Fruit fly (Drosophila melanogaster) whole organism, embryonic: ENCODE measurements around the gene shd.

Experiments used
- ATbp ChIP-seq: fragments of 200-800 bp; sonication (Bioruptor generic); optimal IDR thresholded peaks from 2 replicates; lab custom pipeline; 2017; ENCODE audit warnings: missing biosample characterization, mild to moderate bottlenecking, missing genetic modification characterization, missing genetic modification reagents
- Abd-B ChIP-seq: fragments of 200-800 bp; sonication (Bioruptor generic); optimal IDR thresholded peaks from 2 replicates; lab custom pipeline; 2018; ENCODE audit warnings: missing biosample characterization, mild to moderate bottlenecking, missing genetic modification characterization, moderate library complexity
- Awh ChIP-seq: fragments of 200-800 bp; sonication (Bioruptor generic); IDR thresholded peaks from 2 replicates; pipeline ENCODE4, ENCODE4 v1.3.6; 2022; ENCODE audit warnings: missing biosample characterization, missing genetic modification characterization
- B-H2 ChIP-seq: fragments of 200-800 bp; sonication (Bioruptor generic); optimal IDR thresholded peaks from 2 replicates; lab custom pipeline; 2018; ENCODE audit warnings: missing biosample characterization, mild to moderate bottlenecking, missing genetic modification characterization
- C15 ChIP-seq: fragments of 200-800 bp; sonication (Bioruptor generic); IDR thresholded peaks from 3 replicates; pipeline ENCODE4 v1.3.6; 2022; ENCODE audit warnings: missing biosample characterization, missing genetic modification characterization
- CG10543 ChIP-seq: fragments of 200-800 bp; sonication (Bioruptor generic); optimal IDR thresholded peaks from 3 replicates; lab custom pipeline; 2017; ENCODE audit warnings: missing biosample characterization, mild to moderate bottlenecking, missing genetic modification characterization, moderate library complexity
- CG10979 ChIP-seq: fragments of 200-800 bp; sonication (Bioruptor generic); optimal IDR thresholded peaks from 2 replicates; lab custom pipeline; 2018; ENCODE audit warnings: missing biosample characterization, mild to moderate bottlenecking, missing genetic modification characterization, moderate library complexity
- CG11560 ChIP-seq: fragments of 200-800 bp; sonication (Bioruptor generic); IDR thresholded peaks from 3 replicates; pipeline ENCODE4 v1.3.6; 2022; ENCODE audit warnings: missing biosample characterization, missing genetic modification characterization
- CG11723 ChIP-seq: fragments of 200-800 bp; sonication (Bioruptor generic); optimal IDR thresholded peaks from 2 replicates; lab custom pipeline; 2017; ENCODE audit warnings: missing biosample characterization, mild to moderate bottlenecking, missing genetic modification characterization
- CG12769 ChIP-seq: fragments of 200-800 bp; sonication (Bioruptor generic); optimal IDR thresholded peaks from 2 replicates; lab custom pipeline; 2019; ENCODE audit warnings: missing biosample characterization, mild to moderate bottlenecking, missing genetic modification characterization, moderate library complexity
- CG16779 ChIP-seq: fragments of 200-800 bp; sonication (Bioruptor generic); IDR thresholded peaks from 2 replicates; pipeline ENCODE4 v1.3.6; 2022; ENCODE audit warnings: missing biosample characterization, missing genetic modification characterization
- CG17802 ChIP-seq: fragments of 200-800 bp; sonication (Bioruptor generic); optimal IDR thresholded peaks from 2 replicates; lab custom pipeline; 2018; ENCODE audit warnings: missing biosample characterization, mild to moderate bottlenecking, missing genetic modification characterization, moderate library complexity
- CG2678 ChIP-seq: fragments of 200-800 bp; sonication (Bioruptor generic); optimal IDR thresholded peaks from 3 replicates; lab custom pipeline; 2019; ENCODE audit warnings: missing biosample characterization, mild to moderate bottlenecking, missing genetic modification characterization, moderate library complexity
- CG31441 ChIP-seq: fragments of 200-800 bp; sonication (Bioruptor generic); IDR thresholded peaks from 2 replicates; pipeline ENCODE4 v1.3.6; 2022; ENCODE audit warnings: missing biosample characterization, missing genetic modification characterization
- CG3838 ChIP-seq: fragments of 200-800 bp; sonication (Bioruptor generic); optimal IDR thresholded peaks from 3 replicates; lab custom pipeline; 2016; ENCODE audit warnings: missing biosample characterization, missing genetic modification characterization
- CG4282 ChIP-seq: fragments of 200-800 bp; sonication (Bioruptor generic); optimal IDR thresholded peaks from 2 replicates; lab custom pipeline; 2016; ENCODE audit warnings: missing biosample characterization, missing genetic modification characterization
- CG4707 ChIP-seq: fragments of 200-800 bp; sonication (Bioruptor generic); optimal IDR thresholded peaks from 2 replicates; lab custom pipeline; 2018; ENCODE audit warnings: missing biosample characterization, mild to moderate bottlenecking, missing genetic modification characterization, moderate library complexity
- CG6175 ChIP-seq: fragments of 200-800 bp; sonication (Bioruptor generic); IDR thresholded peaks from 3 replicates; pipeline ENCODE4 v1.3.6; 2022; ENCODE audit warnings: missing biosample characterization, missing genetic modification characterization
- CHES-1-like ChIP-seq: fragments of 200-800 bp; sonication (Bioruptor generic); optimal IDR thresholded peaks from 2 replicates; lab custom pipeline; 2016; ENCODE audit warnings: missing biosample characterization, missing genetic modification characterization
- D19A ChIP-seq: fragments of 200-800 bp; optimal IDR thresholded peaks from 3 replicates; lab custom pipeline; 2019; ENCODE audit warnings: missing biosample characterization, mild to moderate bottlenecking, missing genetic modification characterization, moderate library complexity
- Deaf1 ChIP-seq: fragments of 200-800 bp; optimal IDR thresholded peaks from 3 replicates; lab custom pipeline; 2019; ENCODE audit warnings: missing biosample characterization, mild to moderate bottlenecking, missing genetic modification characterization, moderate library complexity
- Drgx ChIP-seq: fragments of 200-800 bp; sonication (Bioruptor generic); IDR thresholded peaks from 2 replicates; pipeline ENCODE4 v1.3.6; 2022; ENCODE audit warnings: missing biosample characterization, missing genetic modification characterization
- Eip74EF ChIP-seq, 2 experiments: fragments of 200-800 bp in 1 of 2; fragments of >200 bp in 1 of 2; sonication (Bioruptor generic) in 1 of 2; optimal IDR thresholded peaks; 2 replicates each; lab custom pipeline; 2017 to 2019; ENCODE audit warnings: missing biosample characterization in 2 of 2, missing genetic modification characterization in 2 of 2, mild to moderate bottlenecking in 1 of 2, moderate library complexity in 1 of 2
- Med ChIP-seq: fragments of 200-800 bp; sonication (Bioruptor generic); peaks from one replicate; lab custom pipeline; 2016; ENCODE audit warnings: missing biosample characterization, missing genetic modification characterization, mild to moderate bottlenecking, inconsistent platforms, moderate library complexity
- bigmax ChIP-seq: fragments of 200-800 bp; sonication (Bioruptor generic); optimal IDR thresholded peaks from 2 replicates; lab custom pipeline; 2018; ENCODE audit warnings: missing biosample characterization, mild to moderate bottlenecking, missing genetic modification characterization
- chinmo ChIP-seq: fragments of 200-800 bp; sonication (Bioruptor generic); IDR thresholded peaks from 4 replicates; pipeline ENCODE4 v1.3.6; 2022; ENCODE audit warnings: missing biosample characterization, missing genetic modification characterization; ENCODE audit not compliant: partially characterized antibody
- crol ChIP-seq: fragments of 200-800 bp; sonication (Bioruptor generic); IDR thresholded peaks from 2 replicates; pipeline ENCODE4 v1.3.6; 2022; ENCODE audit warnings: missing biosample characterization, missing genetic modification characterization
- cwo ChIP-seq: fragments of 200-800 bp; sonication (Bioruptor generic); optimal IDR thresholded peaks from 3 replicates; lab custom pipeline; 2017; ENCODE audit warnings: missing biosample characterization, missing genetic modification characterization, mild to moderate bottlenecking, moderate library complexity, missing genetic modification reagents
- dimm ChIP-seq: fragments of 200-800 bp; sonication (Bioruptor generic); IDR thresholded peaks from 2 replicates; pipeline ENCODE4 v1.3.6; 2022; ENCODE audit warnings: missing biosample characterization, missing genetic modification characterization
- dm ChIP-seq: fragments of 200-800 bp; sonication (Bioruptor generic); optimal IDR thresholded peaks from 3 replicates; lab custom pipeline; 2016; ENCODE audit warnings: missing biosample characterization, missing genetic modification characterization
- fu2 ChIP-seq: fragments of 200-800 bp; sonication (Bioruptor generic); optimal IDR thresholded peaks from 2 replicates; lab custom pipeline; 2016; ENCODE audit warnings: missing biosample characterization, missing genetic modification characterization
- gcm2 ChIP-seq: fragments of 200-800 bp; sonication (Bioruptor generic); optimal IDR thresholded peaks from 2 replicates; lab custom pipeline; 2016; ENCODE audit warnings: missing biosample characterization, missing genetic modification characterization
- gsb ChIP-seq: fragments of 200-800 bp; sonication (Bioruptor generic); IDR thresholded peaks from 2 replicates; pipeline ENCODE4 v1.3.6; 2022; ENCODE audit warnings: missing biosample characterization, missing genetic modification characterization
- hbn ChIP-seq: fragments of 200-800 bp; sonication (Bioruptor generic); IDR thresholded peaks from 2 replicates; pipeline ENCODE4 v1.3.6; 2022; ENCODE audit warnings: missing biosample characterization, missing genetic modification characterization; ENCODE audit not compliant: partially characterized antibody
- jigr1 ChIP-seq: fragments of 200-800 bp; sonication (Bioruptor generic); IDR thresholded peaks from 3 replicates; pipeline ENCODE4 v1.3.6; 2022; ENCODE audit warnings: missing biosample characterization, missing genetic modification characterization
- jumu ChIP-seq: fragments of 200-800 bp; sonication (Bioruptor generic); optimal IDR thresholded peaks from 3 replicates; lab custom pipeline; 2016; ENCODE audit warnings: missing biosample characterization, missing genetic modification characterization
- ken ChIP-seq: fragments of 200-800 bp; sonication (Bioruptor generic); IDR thresholded peaks from 3 replicates; pipeline ENCODE4 v1.3.6; 2022; ENCODE audit warnings: missing biosample characterization, missing genetic modification characterization
- kni ChIP-seq: fragments of 200-800 bp; sonication (Bioruptor generic); optimal IDR thresholded peaks from 3 replicates; lab custom pipeline; 2017; ENCODE audit warnings: mild to moderate bottlenecking, missing biosample characterization, missing genetic modification reagents, missing genetic modification characterization
- lbe ChIP-seq: fragments of 200-800 bp; sonication (Bioruptor generic); optimal IDR thresholded peaks from 2 replicates; lab custom pipeline; 2016; ENCODE audit warnings: missing biosample characterization, mild to moderate bottlenecking, missing genetic modification characterization
- mam ChIP-seq: fragments of 200-800 bp; sonication (Bioruptor generic); optimal IDR thresholded peaks from 3 replicates; lab custom pipeline; 2016; ENCODE audit warnings: missing biosample characterization, missing genetic modification characterization
- otp ChIP-seq: fragments of 200-800 bp; sonication (Bioruptor generic); IDR thresholded peaks from 3 replicates; pipeline ENCODE4, ENCODE4 v1.3.6; 2022; ENCODE audit warnings: missing biosample characterization, missing genetic modification characterization
- pan ChIP-seq, 4 experiments: fragments of >200 bp in 3 of 4; fragments of 200-800 bp in 1 of 4; sonication (Bioruptor generic) in 1 of 4; optimal IDR thresholded peaks in 3 of 4; IDR thresholded peaks in 1 of 4; 2 replicates each; pipeline versions ENCODE4 v1.3.6 to Lab custom; 2017 to 2022; ENCODE audit warnings: missing biosample characterization in 2 of 4, missing genetic modification characterization in 2 of 4, mixed read lengths in 1 of 4
- pnt ChIP-seq: fragments of 200-800 bp; sonication (Bioruptor generic); optimal IDR thresholded peaks from 3 replicates; lab custom pipeline; 2016; ENCODE audit warnings: missing biosample characterization, missing genetic modification characterization
- salm ChIP-seq: fragments of 200-800 bp; sonication (Bioruptor generic); optimal IDR thresholded peaks from 2 replicates; lab custom pipeline; 2018; ENCODE audit warnings: missing biosample characterization, mild to moderate bottlenecking, missing genetic modification characterization
- scrt ChIP-seq: fragments of 200-800 bp; sonication (Bioruptor generic); optimal IDR thresholded peaks from 2 replicates; lab custom pipeline; 2018; ENCODE audit warnings: missing biosample characterization, mild to moderate bottlenecking, missing genetic modification characterization, moderate library complexity
- sd ChIP-seq: fragments of 200-800 bp; sonication (Bioruptor generic); optimal IDR thresholded peaks from 3 replicates; lab custom pipeline; 2018; ENCODE audit warnings: missing biosample characterization, mild to moderate bottlenecking, missing genetic modification characterization, moderate library complexity
- sqz ChIP-seq: fragments of 200-800 bp; sonication (Bioruptor generic); optimal IDR thresholded peaks from 3 replicates; lab custom pipeline; 2018; ENCODE audit warnings: missing biosample characterization, mild to moderate bottlenecking, missing genetic modification characterization
- vvl ChIP-seq: fragments of 200-800 bp; sonication (Bioruptor generic); IDR thresholded peaks from 2 replicates; pipeline ENCODE4 v1.3.6; 2022; ENCODE audit warnings: missing biosample characterization, missing genetic modification characterization

The shd gene

DNA sequence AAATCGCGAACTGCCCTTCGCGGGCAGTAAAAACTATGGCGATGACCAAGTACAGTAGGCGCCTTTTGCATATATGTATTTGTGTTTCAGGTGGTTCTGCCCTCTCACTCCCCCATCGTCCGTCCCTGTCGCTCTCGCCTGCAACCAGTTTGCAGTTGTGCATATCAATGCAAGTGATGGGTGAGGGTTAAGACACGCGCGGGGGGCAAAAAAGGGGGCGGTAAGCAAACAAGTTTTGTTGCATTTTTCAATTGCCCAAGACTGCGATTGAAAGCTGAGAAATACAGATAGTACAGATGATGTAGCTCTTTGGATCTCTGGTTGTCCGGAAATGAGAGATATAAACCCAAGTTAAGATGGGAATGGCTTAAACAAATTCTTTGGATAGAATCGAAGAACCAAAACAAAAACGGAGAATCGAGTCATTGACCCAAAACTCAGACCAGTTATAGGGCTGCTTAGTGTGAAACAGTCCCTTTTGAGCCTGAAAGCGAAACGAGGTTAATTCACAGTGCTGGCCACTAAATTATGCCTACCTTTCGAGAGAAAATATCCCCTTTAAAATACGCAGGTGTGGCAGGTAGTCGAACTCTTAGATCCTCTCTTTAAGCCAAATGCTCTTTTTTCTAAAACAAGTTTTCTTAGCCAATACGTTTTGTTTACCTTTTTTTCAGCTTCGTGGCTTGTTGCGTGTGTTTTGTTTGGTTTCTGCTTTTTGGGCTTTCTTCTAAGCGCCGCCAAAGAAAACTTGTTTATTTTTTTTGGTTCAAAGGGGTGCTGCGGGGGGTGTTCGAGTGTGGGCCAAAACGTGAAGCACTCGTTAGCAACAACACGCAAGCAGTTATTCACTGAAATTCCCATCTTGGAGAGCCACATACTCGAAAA is 10.4 kb downstream of the shd start (continued):
- TF ChIP-seq Awh (peak; percentile 46; the same call in 1 of the 2 replicates), CG16779 (GFP tag; lab: Robert Waterston, UW) (no peak), otp (peak; percentile 48; the same call in 1 of the 3 replicates), B-H2 (GFP tag; lab: Kevin White, UChicago) (peak; percentile 37), Deaf1 (tag; lab: Kevin White, UChicago) (peak; percentile 31), Eip74EF (GFP tag; optimal IDR thresholded peaks at IDR 0.05; lab: Kevin White, UChicago) (no peak), pan (optimal IDR thresholded peaks at IDR 0.05; lab: Kevin White, UChicago) (no peak), pan (GFP tag; optimal IDR thresholded peaks at IDR 0.05 in 1 of 2, IDR thresholded peaks at IDR 0.05 in 1 of 2) (peak in 1 of 2 experiments; percentile 44), gcm2 (GFP tag; lab: Kevin White, UChicago) (no peak), vvl (GFP tag; lab: Robert Waterston, UW) (peak; percentile 71), lbe (GFP tag; lab: Kevin White, UChicago) (peak; percentile 49), D19A (tag; lab: Kevin White, UChicago) (peak; percentile 13), cwo (GFP tag; lab: Kevin White, UChicago) (peak; percentile 62), CG31441 (GFP tag; lab: Robert Waterston, UW) (no peak), CG12769 (tag; lab: Kevin White, UChicago) (peak; percentile 75), bigmax (GFP tag; lab: Kevin White, UChicago) (no peak), pnt (GFP tag; lab: Kevin White, UChicago) (no peak), Med (GFP tag; lab: Kevin White, UChicago) (peak; percentile 34), CG4707 (GFP tag; lab: Kevin White, UChicago) (peak; percentile 12), Abd-B (GFP tag; lab: Kevin White, UChicago) (no peak), CG4282 (no peak), CG10543 (GFP tag; lab: Kevin White, UChicago) (peak; percentile 60), CHES-1-like (GFP tag; lab: Kevin White, UChicago) (no peak), dimm (no peak), Drgx (GFP tag; lab: Robert Waterston, UW) (peak; percentile 61), salm (tag; lab: Kevin White, UChicago) (no peak), hbn (GFP tag; lab: Robert Waterston, UW) (no peak), jumu (GFP tag; lab: Kevin White, UChicago) (no peak), kni (GFP tag; lab: Kevin White, UChicago) (peak; percentile 61), sqz (GFP tag; lab: Kevin White, UChicago) (peak; percentile 98), CG10979 (no peak), CG3838 (GFP tag; lab: Kevin White, UChicago) (peak; percentile 37), CG17802 (peak; percentile 80), jigr1 (GFP tag; lab: Robert Waterston, UW) (no peak), CG6175 (GFP tag; lab: Robert Waterston, UW) (no peak), CG2678 (tag; lab: Kevin White, UChicago) (peak; percentile 3), fu2 (no peak), chinmo (peak; percentile 61; the same call in 2 of the 4 replicates), ken (0 out of 3 replicates have a peak, but pooled peaks have one; percentile 14), crol (GFP tag; lab: Robert Waterston, UW) (peak; percentile 74), mam (no peak), gsb (GFP tag; lab: Robert Waterston, UW) (no peak), CG11560 (tag; lab: Robert Waterston, UW) (no peak), sd (peak; percentile 74), scrt (peak; percentile 57), ATbp (GFP tag; lab: Kevin White, UChicago) (no peak), dm (GFP tag; lab: Kevin White, UChicago) (no peak), C15 (GFP tag; lab: Robert Waterston, UW) (no peak), CG11723 (no peak)
